Fruit fly (Drosophila melanogaster): ENCODE data around the gene CG9813.

DNA sequence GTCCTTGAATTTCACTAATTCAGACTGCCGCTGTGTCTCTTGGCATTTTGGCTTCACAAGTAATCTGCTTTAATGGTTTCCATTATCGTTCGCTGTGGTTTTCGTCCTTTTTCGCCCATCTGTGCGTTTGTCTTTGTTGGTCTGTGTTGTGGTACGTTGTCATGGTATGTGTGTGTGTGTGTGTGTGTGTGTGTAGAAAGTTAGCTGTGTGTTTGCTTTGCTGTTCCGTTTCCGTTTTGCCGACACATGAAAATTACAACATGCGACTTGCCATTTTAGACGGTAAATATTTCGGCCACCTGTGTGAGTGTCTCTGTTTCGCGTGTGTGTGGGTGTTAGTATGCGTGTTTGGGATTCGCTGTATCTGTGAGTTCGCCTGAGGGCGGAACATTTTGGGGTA is 22.6 kb downstream of the CG9813 start:
- TF ChIP-seq Mio (GFP tag; optimal IDR thresholded peaks at IDR 0.05) (no peak), sage (GFP tag; optimal IDR thresholded peaks at IDR 0.05) (no peak), rgr (GFP tag; optimal IDR thresholded peaks at IDR 0.05) (no peak), psq (GFP tag; optimal IDR thresholded peaks at IDR 0.05) (no peak), Hnf4 (GFP tag; optimal IDR thresholded peaks at IDR 0.05) (no peak), lola (GFP tag; optimal IDR thresholded peaks at IDR 0.05) (no peak), Hr83 (GFP tag; optimal IDR thresholded peaks at IDR 0.05; ENCODE audit: poor library complexity, severe bottlenecking) (no peak), Dfd (GFP tag; optimal IDR thresholded peaks at IDR 0.05) (peak; percentile 58), fru (GFP tag; optimal IDR thresholded peaks at IDR 0.05) (no peak), Rel (GFP tag; optimal IDR thresholded peaks at IDR 0.05) (no peak), Rel (tag; optimal IDR thresholded peaks at IDR 0.05) (no peak), HLH106 (tag; optimal IDR thresholded peaks at IDR 0.05) (no peak), N (GFP tag; optimal IDR thresholded peaks at IDR 0.05) (no peak)

All from whole organism, wandering third instar larva.